Fruit fly (Drosophila melanogaster) whole organism, embryonic: ENCODE results near the gene CG4596.
A peak's percentile ranks its signal among the peaks of the same experiment; 100 is the strongest.

Experiments used
- Asciz ChIP-seq: fragments of 200-800 bp; sonication (Bioruptor generic); optimal IDR thresholded peaks from 2 replicates; lab custom pipeline; 2017; ENCODE audit warnings: missing biosample characterization, mild to moderate bottlenecking, missing genetic modification characterization, missing genetic modification reagents
- CG10366 ChIP-seq: fragments of 200-800 bp; sonication (Bioruptor generic); IDR thresholded peaks from 2 replicates; pipeline ENCODE4 v1.3.6; 2022; ENCODE audit warnings: missing biosample characterization, missing genetic modification characterization
- CG10543 ChIP-seq: fragments of 200-800 bp; sonication (Bioruptor generic); optimal IDR thresholded peaks from 3 replicates; lab custom pipeline; 2017; ENCODE audit warnings: missing biosample characterization, mild to moderate bottlenecking, missing genetic modification characterization, moderate library complexity
- CG13775 ChIP-seq: fragments of 200-800 bp; sonication (Bioruptor generic); optimal IDR thresholded peaks from 3 replicates; lab custom pipeline; 2017; ENCODE audit warnings: missing biosample characterization, mild to moderate bottlenecking, missing genetic modification characterization
- CG15514 ChIP-seq: fragments of 200-800 bp; sonication (Bioruptor generic); optimal IDR thresholded peaks from 3 replicates; lab custom pipeline; 2017; ENCODE audit warnings: missing biosample characterization, missing genetic modification characterization, mild to moderate bottlenecking, moderate library complexity, missing genetic modification reagents
- CG15696 ChIP-seq: fragments of 200-800 bp; sonication (Bioruptor generic); optimal IDR thresholded peaks from 2 replicates; lab custom pipeline; 2019; ENCODE audit warnings: missing biosample characterization, mild to moderate bottlenecking, missing genetic modification characterization, moderate library complexity
- CG1603 ChIP-seq: fragments of 200-800 bp; sonication (Bioruptor generic); optimal IDR thresholded peaks from 2 replicates; lab custom pipeline; 2019; ENCODE audit warnings: missing biosample characterization, mild to moderate bottlenecking, missing genetic modification characterization, moderate library complexity
- CG18011 ChIP-seq: fragments of 200-800 bp; sonication (Bioruptor generic); optimal IDR thresholded peaks from 2 replicates; lab custom pipeline; 2017; ENCODE audit warnings: missing biosample characterization, missing genetic modification characterization, mild to moderate bottlenecking, moderate library complexity, missing genotype
- CG33213 ChIP-seq: fragments of 200-800 bp; sonication (Bioruptor generic); optimal IDR thresholded peaks from 3 replicates; lab custom pipeline; 2016; ENCODE audit warnings: missing biosample characterization, missing genetic modification characterization
- CG34376 ChIP-seq: fragments of 200-800 bp; sonication (Bioruptor generic); optimal IDR thresholded peaks from 2 replicates; lab custom pipeline; 2018; ENCODE audit warnings: missing biosample characterization, mild to moderate bottlenecking, missing genetic modification characterization
- CG6683 ChIP-seq: fragments of 200-800 bp; sonication (Bioruptor generic); optimal IDR thresholded peaks from 2 replicates; lab custom pipeline; 2017; ENCODE audit warnings: missing biosample characterization, mild to moderate bottlenecking, missing genetic modification characterization, missing genetic modification reagents
- CG7271 ChIP-seq: fragments of 200-800 bp; sonication (Bioruptor generic); optimal IDR thresholded peaks from 2 replicates; lab custom pipeline; 2018; ENCODE audit warnings: missing biosample characterization, mild to moderate bottlenecking, missing genetic modification characterization, moderate library complexity
- CG7745 ChIP-seq: fragments of 200-800 bp; sonication (Bioruptor generic); optimal IDR thresholded peaks from 2 replicates; lab custom pipeline; 2018; ENCODE audit warnings: missing biosample characterization, mild to moderate bottlenecking, missing genetic modification characterization, moderate library complexity
- CG9797 ChIP-seq: fragments of 200-800 bp; sonication (Bioruptor generic); optimal IDR thresholded peaks from 3 replicates; lab custom pipeline; 2018; ENCODE audit warnings: missing biosample characterization, mild to moderate bottlenecking, missing genetic modification characterization
- D19B ChIP-seq: fragments of 200-800 bp; sonication (Bioruptor generic); optimal IDR thresholded peaks from 2 replicates; lab custom pipeline; 2017; ENCODE audit warnings: missing biosample characterization, mild to moderate bottlenecking, missing genetic modification characterization
- Dfd ChIP-seq, 2 experiments: fragments of >200 bp; optimal IDR thresholded peaks; 2 replicates each; lab custom pipeline; 2017; ENCODE audit warnings: missing biosample characterization in 2 of 2, missing genetic modification characterization in 2 of 2
- Dip3 ChIP-seq: fragments of 200-800 bp; sonication (Bioruptor generic); optimal IDR thresholded peaks from 3 replicates; lab custom pipeline; 2016; ENCODE audit warnings: missing biosample characterization, missing genetic modification characterization
- Dll ChIP-seq: fragments of 200-800 bp; sonication (Bioruptor generic); IDR thresholded peaks from 4 replicates; pipeline ENCODE4 v1.3.6; 2022; ENCODE audit warnings: missing biosample characterization, missing genetic modification characterization; ENCODE audit not compliant: partially characterized antibody
- Doc2 ChIP-seq: fragments of 200-800 bp; sonication (Bioruptor generic); IDR thresholded peaks from 2 replicates; pipeline ENCODE4 v1.3.6; 2022; ENCODE audit warnings: missing biosample characterization, missing genetic modification characterization
- Dp ChIP-seq: fragments of 200-800 bp; sonication (Bioruptor generic); optimal IDR thresholded peaks from 2 replicates; lab custom pipeline; 2018; ENCODE audit warnings: missing biosample characterization, mild to moderate bottlenecking, missing genetic modification characterization, moderate library complexity
- HHEX ChIP-seq: fragments of 200-800 bp; sonication (Bioruptor generic); optimal IDR thresholded peaks from 3 replicates; lab custom pipeline; 2017; ENCODE audit warnings: missing biosample characterization, mild to moderate bottlenecking, missing genetic modification characterization, missing genetic modification reagents
- Hand ChIP-seq: fragments of 200-800 bp; sonication (Bioruptor generic); optimal IDR thresholded peaks from 2 replicates; lab custom pipeline; 2017; ENCODE audit warnings: mild to moderate bottlenecking, missing biosample characterization, missing genetic modification reagents, missing genetic modification characterization
- MESR4 ChIP-seq: fragments of 200-800 bp; sonication (Bioruptor generic); optimal IDR thresholded peaks from 2 replicates; lab custom pipeline; 2018; ENCODE audit warnings: missing biosample characterization, mild to moderate bottlenecking, missing genetic modification characterization, moderate library complexity
- Oaz ChIP-seq: fragments of 200-800 bp; sonication (Bioruptor generic); IDR thresholded peaks from 2 replicates; pipeline ENCODE4 v1.3.6; 2022; ENCODE audit warnings: missing biosample characterization, missing genetic modification characterization
- Stat92E ChIP-seq, 3 experiments: fragments of >200 bp in 2 of 3; fragments of 200-800 bp in 1 of 3; sonication (Bioruptor generic) in 1 of 3; optimal IDR thresholded peaks; 2 replicates each; lab custom pipeline; 2017 to 2019; ENCODE audit warnings: missing biosample characterization in 3 of 3, missing genetic modification characterization in 3 of 3, mild to moderate bottlenecking in 1 of 3, moderate library complexity in 1 of 3
- Taf1 ChIP-seq: fragments of 200-800 bp; sonication (Bioruptor generic); IDR thresholded peaks from 2 replicates; pipeline ENCODE4 v1.3.6; 2022; ENCODE audit warnings: missing biosample characterization, missing genetic modification characterization
- YL-1 ChIP-seq: fragments of 200-800 bp; sonication (Bioruptor generic); optimal IDR thresholded peaks from 3 replicates; lab custom pipeline; 2017; ENCODE audit warnings: missing biosample characterization, mild to moderate bottlenecking, missing genetic modification characterization
- al ChIP-seq: fragments of 200-800 bp; sonication (Bioruptor generic); IDR thresholded peaks from 2 replicates; pipeline ENCODE4 v1.3.6; 2022; ENCODE audit warnings: missing biosample characterization, missing genetic modification characterization
- br ChIP-seq: fragments of >200 bp; optimal IDR thresholded peaks from 2 replicates; lab custom pipeline; 2017
- chinmo ChIP-seq: fragments of 200-800 bp; sonication (Bioruptor generic); IDR thresholded peaks from 4 replicates; pipeline ENCODE4 v1.3.6; 2022; ENCODE audit warnings: missing biosample characterization, missing genetic modification characterization; ENCODE audit not compliant: partially characterized antibody
- dan ChIP-seq: fragments of 200-800 bp; sonication (Bioruptor generic); IDR thresholded peaks from 2 replicates; pipeline ENCODE4 v1.3.6; 2022; ENCODE audit warnings: missing biosample characterization, missing genetic modification characterization
- dati ChIP-seq: fragments of 200-800 bp; sonication (Bioruptor generic); IDR thresholded peaks from 2 replicates; pipeline ENCODE4 v1.3.6; 2022; ENCODE audit warnings: missing biosample characterization, missing genetic modification characterization
- esg ChIP-seq: fragments of 200-800 bp; sonication (Bioruptor generic); conservative IDR thresholded peaks from 2 replicates; pipeline ENCODE4 v1.3.6; 2022; ENCODE audit warnings: missing biosample characterization, missing genetic modification characterization
- fru ChIP-seq: fragments of >200 bp; optimal IDR thresholded peaks from 2 replicates; lab custom pipeline; 2017
- gem ChIP-seq: fragments of 200-800 bp; sonication (Bioruptor generic); optimal IDR thresholded peaks from 2 replicates; lab custom pipeline; 2019; ENCODE audit warnings: missing biosample characterization, mild to moderate bottlenecking, missing genetic modification characterization, moderate library complexity
- gt ChIP-seq: fragments of 200-800 bp; sonication (Bioruptor generic); IDR thresholded peaks from 2 replicates; pipeline ENCODE4 v1.3.6; 2022; ENCODE audit warnings: missing biosample characterization, missing genetic modification characterization
- jumu ChIP-seq: fragments of 200-800 bp; sonication (Bioruptor generic); optimal IDR thresholded peaks from 3 replicates; lab custom pipeline; 2016; ENCODE audit warnings: missing biosample characterization, missing genetic modification characterization
- kay ChIP-seq: fragments of 200-800 bp; sonication (Bioruptor generic); optimal IDR thresholded peaks from 2 replicates; lab custom pipeline; 2016; ENCODE audit warnings: missing biosample characterization, missing genetic modification characterization
- lab ChIP-seq: fragments of 200-800 bp; sonication (Bioruptor generic); optimal IDR thresholded peaks from 3 replicates; lab custom pipeline; 2017; ENCODE audit warnings: missing biosample characterization, missing genetic modification characterization, mild to moderate bottlenecking, moderate library complexity, missing genetic modification reagents
- lov ChIP-seq, 2 experiments: fragments of 200-800 bp in 1 of 2; fragments of >200 bp in 1 of 2; sonication (Bioruptor generic) in 1 of 2; IDR thresholded peaks in 1 of 2; optimal IDR thresholded peaks in 1 of 2; 2 replicates in 1 of 2; 3 replicates in 1 of 2; pipeline versions ENCODE4 v1.3.6 to Lab custom; 2017 to 2022; ENCODE audit warnings: missing biosample characterization in 1 of 2, missing genetic modification characterization in 1 of 2
- row ChIP-seq: fragments of 200-800 bp; sonication (Bioruptor generic); IDR thresholded peaks from 3 replicates; pipeline ENCODE4 v1.3.6; 2022; ENCODE audit warnings: missing biosample characterization, missing genetic modification characterization
- stwl ChIP-seq: fragments of 200-800 bp; sonication (Bioruptor generic); optimal IDR thresholded peaks from 3 replicates; lab custom pipeline; 2018; ENCODE audit warnings: missing biosample characterization, mild to moderate bottlenecking, missing genetic modification characterization, moderate library complexity
- tap ChIP-seq: fragments of 200-800 bp; optimal IDR thresholded peaks from 3 replicates; lab custom pipeline; 2019; ENCODE audit warnings: missing biosample characterization, mild to moderate bottlenecking, missing genetic modification characterization, moderate library complexity
- ttk ChIP-seq: fragments of 200-800 bp; sonication (Bioruptor generic); IDR thresholded peaks from 2 replicates; pipeline ENCODE4 v2.1.2; 2022; ENCODE audit warnings: missing biosample characterization, missing genetic modification characterization
- vvl ChIP-seq: fragments of 200-800 bp; sonication (Bioruptor generic); IDR thresholded peaks from 2 replicates; pipeline ENCODE4 v1.3.6; 2022; ENCODE audit warnings: missing biosample characterization, missing genetic modification characterization
- z ChIP-seq: fragments of 200-800 bp; sonication (Bioruptor generic); IDR thresholded peaks from 3 replicates; pipeline ENCODE4 v1.3.6; 2022; ENCODE audit warnings: missing biosample characterization, missing genetic modification characterization
- zf30C ChIP-seq: fragments of 200-800 bp; sonication (Bioruptor generic); optimal IDR thresholded peaks from 3 replicates; lab custom pipeline; 2018; ENCODE audit warnings: missing biosample characterization, mild to moderate bottlenecking, missing genetic modification characterization

The CG4596 gene

DNA sequence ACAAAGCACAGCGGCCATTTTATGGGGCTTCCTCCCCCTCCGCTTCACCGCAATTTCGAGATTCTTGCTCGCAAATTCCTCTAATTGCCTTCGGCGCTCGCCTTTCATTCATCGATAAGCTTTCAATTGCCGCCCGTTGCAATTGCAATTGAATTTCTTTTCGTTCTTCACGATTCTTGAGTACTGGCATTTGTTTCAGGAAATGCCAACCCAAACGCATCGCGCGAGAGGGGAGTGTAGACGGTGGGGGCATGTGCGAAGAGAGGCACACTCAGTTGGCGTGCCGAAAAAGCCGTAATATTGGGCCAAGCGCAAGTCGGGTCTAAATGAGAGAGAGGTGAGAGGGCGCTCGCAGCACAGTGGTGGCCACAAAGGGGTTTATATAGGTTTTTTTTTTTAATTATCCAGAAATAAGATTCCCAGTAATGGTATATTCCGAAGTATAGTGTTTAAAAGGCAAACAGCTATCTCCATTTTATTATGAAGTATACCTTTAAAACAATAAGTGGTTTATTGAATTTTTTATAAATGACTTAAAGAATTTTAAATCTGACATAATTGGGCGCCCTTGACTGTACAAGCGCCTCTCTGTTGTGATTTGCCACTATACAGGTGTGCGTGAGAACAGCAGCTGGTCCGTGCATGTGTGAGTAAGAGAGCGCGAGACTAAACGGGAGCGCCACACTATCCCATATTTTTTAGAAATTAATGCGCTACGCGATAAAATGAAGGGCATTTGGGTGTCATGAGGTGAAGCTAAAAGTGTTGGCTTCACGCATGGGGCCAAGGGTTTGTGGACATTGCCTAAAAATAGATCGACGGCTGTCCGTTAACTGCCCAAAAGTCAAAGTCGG is 13.9 kb downstream of the CG4596 start (continued):
- TF ChIP-seq row (GFP tag; lab: Robert Waterston, UW) (peak; percentile 98), CG10366 (GFP tag; lab: Robert Waterston, UW) (peak; percentile 85), HHEX (GFP tag; lab: Kevin White, UChicago) (peak; percentile 84), Dip3 (GFP tag; lab: Kevin White, UChicago) (peak; percentile 85), fru (lab: Kevin White, UChicago) (no peak), CG34376 (GFP tag; lab: Kevin White, UChicago) (peak; percentile 94), stwl (no peak), YL-1 (GFP tag; lab: Kevin White, UChicago) (peak; percentile 39), Stat92E (GFP tag; optimal IDR thresholded peaks at IDR 0.05; lab: Kevin White, UChicago) (peak in 1 of 3 experiments; percentile 74), Asciz (peak; percentile 81), D19B (GFP tag; lab: Kevin White, UChicago) (peak; percentile 73), kay (peak; percentile 61), z (no peak; the same call in 2 of the 3 replicates), lab (GFP tag; lab: Kevin White, UChicago) (peak; percentile 96), dati (GFP tag; lab: Robert Waterston, UW) (peak; percentile 40; the same call in 1 of the 2 replicates), Dp (no peak), CG18011 (peak; percentile 74), dan (GFP tag; lab: Robert Waterston, UW) (no peak), ttk (GFP tag; lab: Robert Waterston, UW) (peak; percentile 84), chinmo (peak; percentile 76; the same call in 3 of the 4 replicates), CG1603 (tag; lab: Kevin White, UChicago) (peak; percentile 53), CG15514 (GFP tag; lab: Kevin White, UChicago) (peak; percentile 71), vvl (GFP tag; lab: Robert Waterston, UW) (peak; percentile 94), Oaz (peak; percentile 79), Hand (peak; percentile 94), CG7271 (tag; lab: Kevin White, UChicago) (peak; percentile 14), al (GFP tag; lab: Robert Waterston, UW) (peak; percentile 74), esg (GFP tag; lab: Robert Waterston, UW) (peak; percentile 86), CG33213 (GFP tag; lab: Kevin White, UChicago) (peak; percentile 56), jumu (GFP tag; lab: Kevin White, UChicago) (peak; percentile 89), tap (tag; lab: Kevin White, UChicago) (peak; percentile 63), Doc2 (GFP tag; lab: Robert Waterston, UW) (peak; percentile 37; the same call in 1 of the 2 replicates), CG9797 (GFP tag; lab: Kevin White, UChicago) (peak; percentile 27), CG13775 (peak; percentile 89), gt (peak; percentile 56; the same call in 1 of the 2 replicates), br (lab: Kevin White, UChicago) (no peak), CG10543 (peak; percentile 95), lov (optimal IDR thresholded peaks at IDR 0.05; lab: Kevin White, UChicago) (no peak), lov (GFP tag; IDR thresholded peaks at IDR 0.05; lab: Robert Waterston, UW) (peak; percentile 67; the same call in 1 of the 3 replicates), Dfd (GFP tag; optimal IDR thresholded peaks at IDR 0.05; lab: Kevin White, UChicago) (no peak), CG15696 (tag; lab: Kevin White, UChicago) (peak; percentile 75), zf30C (GFP tag; lab: Kevin White, UChicago) (no peak), Taf1 (GFP tag; lab: Robert Waterston, UW) (peak; percentile 88), Dll (GFP tag; lab: Robert Waterston, UW) (0 out of 4 replicates have a peak, but pooled peaks have one; percentile 49), MESR4 (GFP tag; lab: Kevin White, UChicago) (no peak), gem (tag; lab: Kevin White, UChicago) (peak; percentile 94), CG7745 (tag; lab: Kevin White, UChicago) (no peak), CG6683 (GFP tag; lab: Kevin White, UChicago) (peak; percentile 91)
